Worm (Caenorhabditis elegans) whole organism, young adult: ENCODE results near the gene T01D3.3.
A peak's percentile ranks its signal among the peaks of the same experiment; 100 is the strongest.

Experiments used
- B0035.1 ChIP-seq: sonication (generic microtip); optimal IDR thresholded peaks from 2 replicates; lab custom pipeline; 2016; ENCODE audit warnings: missing genetic modification characterization, mild to moderate bottlenecking, missing compliant biosample characterization, missing genotype, missing genetic modification reagents
- C17E4.6 ChIP-seq: fragments of 200-800 bp; sonication (Bioruptor generic); IDR thresholded peaks from 2 replicates; pipeline ENCODE4 v1.3.6; 2022; ENCODE audit warnings: missing genetic modification reagents, missing genetic modification characterization, missing compliant biosample characterization
- F22D6.2 ChIP-seq: sonication (generic microtip); optimal IDR thresholded peaks from 2 replicates; lab custom pipeline; 2016; ENCODE audit warnings: mild to moderate bottlenecking, missing genetic modification characterization, missing compliant biosample characterization
- F23B12.7 ChIP-seq: sonication (generic microtip); optimal IDR thresholded peaks from 2 replicates; lab custom pipeline; 2017; ENCODE audit warnings: missing genetic modification characterization, mild to moderate bottlenecking, missing compliant biosample characterization, antibody characterized with exemption, moderate library complexity; ENCODE audit not compliant: insufficient read depth
- F49E8.2 ChIP-seq: sonication (generic microtip); optimal IDR thresholded peaks from 3 replicates; lab custom pipeline; 2017; ENCODE audit warnings: missing genetic modification characterization, mild to moderate bottlenecking, missing compliant biosample characterization, antibody characterized with exemption, moderate library complexity; ENCODE audit not compliant: insufficient read depth
- F55B11.4 ChIP-seq: sonication (generic microtip); optimal IDR thresholded peaks from 2 replicates; lab custom pipeline; 2016; ENCODE audit warnings: missing compliant biosample characterization, missing genetic modification characterization, borderline replicate concordance; ENCODE audit not compliant: insufficient read depth
- K11D2.4 ChIP-seq: fragments of 200-800 bp; sonication (Bioruptor generic); IDR thresholded peaks from 2 replicates; pipeline ENCODE4 v1.3.6; 2022; ENCODE audit warnings: missing genetic modification reagents, missing genetic modification characterization, missing compliant biosample characterization
- T26A5.8 ChIP-seq: sonication (generic microtip); optimal IDR thresholded peaks from 2 replicates; lab custom pipeline; 2016; ENCODE audit warnings: missing genetic modification characterization, missing compliant biosample characterization
- Y53F4B.3 ChIP-seq: fragments of 200-800 bp; sonication (Bioruptor generic); IDR thresholded peaks from 2 replicates; pipeline ENCODE4 v1.3.6; 2022; ENCODE audit warnings: missing genetic modification reagents, missing genetic modification characterization, missing compliant biosample characterization
- Y56A3A.18 ChIP-seq: fragments of 200-800 bp; sonication (Bioruptor generic); IDR thresholded peaks from 2 replicates; pipeline ENCODE4 v1.3.6; 2022; ENCODE audit warnings: missing genetic modification reagents, missing genetic modification characterization, missing compliant biosample characterization
- akir-1 ChIP-seq: fragments of 200-800 bp; sonication (Bioruptor generic); optimal IDR thresholded peaks from 2 replicates; lab custom pipeline; 2018; ENCODE audit warnings: mild to moderate bottlenecking, missing genetic modification characterization, moderate library complexity, missing compliant biosample characterization
- aptf-2 ChIP-seq: fragments of 200-800 bp; sonication (Bioruptor generic); conservative IDR thresholded peaks from 2 replicates; pipeline ENCODE4 v1.3.6; 2022; ENCODE audit warnings: missing genetic modification reagents, missing genetic modification characterization, missing compliant biosample characterization
- ccch-3 ChIP-seq: fragments of 200-800 bp; sonication (Bioruptor generic); optimal IDR thresholded peaks from 2 replicates; lab custom pipeline; 2018; ENCODE audit warnings: mild to moderate bottlenecking, missing genetic modification characterization, missing compliant biosample characterization
- cebp-2 ChIP-seq: fragments of 200-800 bp; sonication (Bioruptor generic); IDR thresholded peaks from 2 replicates; pipeline ENCODE4 v1.3.6; 2022; ENCODE audit warnings: missing genetic modification characterization, missing compliant biosample characterization
- ceh-100 ChIP-seq: fragments of 200-800 bp; sonication (Bioruptor generic); IDR thresholded peaks from 2 replicates; pipeline ENCODE4 v1.3.6; 2022; ENCODE audit warnings: missing genetic modification reagents, missing genetic modification characterization, missing compliant biosample characterization
- ceh-79 ChIP-seq: sonication (generic microtip); optimal IDR thresholded peaks from 2 replicates; lab custom pipeline; 2017; ENCODE audit warnings: mild to moderate bottlenecking, missing genetic modification characterization, missing compliant biosample characterization
- ceh-91 ChIP-seq: fragments of 200-800 bp; sonication (Bioruptor generic); IDR thresholded peaks from 2 replicates; pipeline ENCODE4 v1.3.6; 2022; ENCODE audit warnings: missing genetic modification reagents, missing genetic modification characterization, missing compliant biosample characterization
- efl-1 ChIP-seq: fragments of 150-350 bp; optimal IDR thresholded peaks from 2 replicates; lab custom pipeline; 2014; ENCODE audit warnings: missing biosample characterization, missing genetic modification reagents, missing genetic modification characterization
- fkh-3 ChIP-seq: sonication (generic microtip); optimal IDR thresholded peaks from 2 replicates; lab custom pipeline; 2016; ENCODE audit warnings: mild to moderate bottlenecking, missing genetic modification characterization, missing compliant biosample characterization
- him-1 ChIP-seq: sonication (generic microtip); optimal IDR thresholded peaks from 2 replicates; lab custom pipeline; 2016; ENCODE audit warnings: missing genotype, missing genetic modification reagents, missing genetic modification characterization, missing compliant biosample characterization
- hlh-26 ChIP-seq: fragments of 200-800 bp; sonication (Bioruptor generic); conservative IDR thresholded peaks from 2 replicates; pipeline ENCODE4 v1.3.6; 2022; ENCODE audit warnings: missing genetic modification reagents, missing genetic modification characterization, missing compliant biosample characterization
- hmg-20 ChIP-seq: fragments of 200-800 bp; sonication (Bioruptor generic); IDR thresholded peaks from 2 replicates; pipeline ENCODE4 v1.3.6; 2022; ENCODE audit warnings: missing genetic modification reagents, missing genetic modification characterization, missing compliant biosample characterization
- hrde-1 ChIP-seq: sonication (generic microtip); optimal IDR thresholded peaks from 2 replicates; lab custom pipeline; 2016; ENCODE audit warnings: missing genetic modification characterization, mild to moderate bottlenecking, missing compliant biosample characterization, moderate library complexity, missing genotype, missing genetic modification reagents, borderline replicate concordance
- let-526 ChIP-seq: fragments of 200-800 bp; sonication (Bioruptor generic); IDR thresholded peaks from 2 replicates; pipeline ENCODE4 v1.3.6; 2022; ENCODE audit warnings: missing genetic modification reagents, missing genetic modification characterization, missing compliant biosample characterization
- let-607 ChIP-seq, 2 experiments: fragments of 200-800 bp in 1 of 2; sonication (Bioruptor generic) in 1 of 2; sonication (generic microtip) in 1 of 2; optimal IDR thresholded peaks; 2 replicates each; lab custom pipeline; 2016 to 2018; ENCODE audit warnings: mild to moderate bottlenecking in 2 of 2, missing compliant biosample characterization in 2 of 2, missing genetic modification characterization in 2 of 2, moderate library complexity in 2 of 2, missing genotype in 1 of 2
- lin-40 ChIP-seq: sonication (generic microtip); optimal IDR thresholded peaks from 2 replicates; lab custom pipeline; 2016; ENCODE audit warnings: missing genetic modification characterization, mild to moderate bottlenecking, missing compliant biosample characterization, missing genotype, missing genetic modification reagents
- lin-54 ChIP-seq: fragments of 200-800 bp; sonication (Bioruptor generic); optimal IDR thresholded peaks from 2 replicates; lab custom pipeline; 2018; ENCODE audit warnings: mild to moderate bottlenecking, missing genetic modification characterization, missing compliant biosample characterization
- lir-1 ChIP-seq: fragments of 200-800 bp; sonication (Bioruptor generic); conservative IDR thresholded peaks from 2 replicates; pipeline ENCODE4 v1.3.6; 2022; ENCODE audit warnings: missing genetic modification reagents, missing genetic modification characterization, missing compliant biosample characterization
- madf-10 ChIP-seq: sonication (generic microtip); optimal IDR thresholded peaks from 2 replicates; lab custom pipeline; 2016; ENCODE audit warnings: mild to moderate bottlenecking, missing genetic modification characterization, missing compliant biosample characterization
- madf-6 ChIP-seq: fragments of 200-800 bp; sonication (Bioruptor generic); IDR thresholded peaks from 2 replicates; pipeline ENCODE4 v1.3.6; 2022; ENCODE audit warnings: missing genetic modification reagents, missing genetic modification characterization, missing compliant biosample characterization
- mcd-1 ChIP-seq: fragments of 200-800 bp; sonication (Bioruptor generic); IDR thresholded peaks from 2 replicates; pipeline ENCODE4 v1.3.6; 2022; ENCODE audit warnings: missing genetic modification reagents, missing genetic modification characterization, missing compliant biosample characterization
- mel-28 ChIP-seq: sonication (generic microtip); optimal IDR thresholded peaks from 2 replicates; lab custom pipeline; 2016; ENCODE audit warnings: borderline replicate concordance, mild to moderate bottlenecking, missing genetic modification characterization, missing compliant biosample characterization
- nhr-80 ChIP-seq: sonication (generic microtip); optimal IDR thresholded peaks from 2 replicates; lab custom pipeline; 2016; ENCODE audit warnings: missing genetic modification characterization, missing compliant biosample characterization
- sea-2 ChIP-seq: fragments of 200-800 bp; sonication (Bioruptor generic); IDR thresholded peaks from 2 replicates; pipeline ENCODE4 v1.3.6; 2022; ENCODE audit warnings: missing genetic modification characterization, missing compliant biosample characterization
- snpc-1.1 ChIP-seq: sonication (generic microtip); optimal IDR thresholded peaks from 2 replicates; lab custom pipeline; 2017; ENCODE audit warnings: missing genetic modification characterization, mild to moderate bottlenecking, missing compliant biosample characterization, antibody characterized with exemption, moderate library complexity, missing genotype, missing genetic modification reagents; ENCODE audit not compliant: insufficient read depth
- somi-1 ChIP-seq: fragments of 200-800 bp; sonication (Bioruptor generic); optimal IDR thresholded peaks from 2 replicates; lab custom pipeline; 2018; ENCODE audit warnings: mild to moderate bottlenecking, missing genetic modification characterization, missing compliant biosample characterization
- tbp1 ChIP-seq: fragments of 200-800 bp; sonication (Bioruptor generic); optimal IDR thresholded peaks from 2 replicates; lab custom pipeline; 2018; ENCODE audit warnings: mild to moderate bottlenecking, missing genetic modification characterization, missing compliant biosample characterization
- tbx-9 ChIP-seq: sonication (generic microtip); optimal IDR thresholded peaks from 2 replicates; lab custom pipeline; 2016; ENCODE audit warnings: borderline replicate concordance, missing genetic modification characterization, inconsistent platforms, missing compliant biosample characterization
- tlf-1 ChIP-seq: fragments of 200-800 bp; sonication (Bioruptor generic); optimal IDR thresholded peaks from 2 replicates; lab custom pipeline; 2018; ENCODE audit warnings: mild to moderate bottlenecking, missing genetic modification characterization, missing compliant biosample characterization
- zfh-2 ChIP-seq: fragments of 200-800 bp; sonication (Bioruptor generic); conservative IDR thresholded peaks from 2 replicates; pipeline ENCODE4 v1.3.6; 2022; ENCODE audit warnings: missing genetic modification reagents, missing genetic modification characterization, missing compliant biosample characterization
- ztf-26 ChIP-seq: sonication (generic microtip); optimal IDR thresholded peaks from 2 replicates; lab custom pipeline; 2017; ENCODE audit warnings: missing genetic modification characterization, missing compliant biosample characterization
- ztf-28 ChIP-seq: fragments of 200-800 bp; sonication (Bioruptor generic); IDR thresholded peaks from 2 replicates; pipeline ENCODE4 v1.3.6; 2022; ENCODE audit warnings: missing genetic modification reagents, missing genetic modification characterization, missing compliant biosample characterization
- ztf-3 ChIP-seq: fragments of 200-800 bp; sonication (Bioruptor generic); optimal IDR thresholded peaks from 2 replicates; lab custom pipeline; 2018; ENCODE audit warnings: mild to moderate bottlenecking, missing genetic modification characterization, missing compliant biosample characterization

T01D3.3 gene

ce11 chrV:13694103-13694502 is 10.0 kb upstream of the T01D3.3 start:
- no peak for TF ChIP-seq somi-1
- no peak for TF ChIP-seq hrde-1
- no peak for TF ChIP-seq snpc-1.1 (tag; lab: Kevin White, UChicago)
- no peak for TF ChIP-seq aptf-2 (GFP tag; lab: Robert Waterston, UW)
- TF ChIP-seq K11D2.4 (GFP tag; lab: Robert Waterston, UW), result no peak
- no peak for TF ChIP-seq madf-6 (GFP tag; lab: Robert Waterston, UW)
- no peak for TF ChIP-seq tlf-1 (GFP tag; lab: Kevin White, UChicago)
- TF ChIP-seq let-607 (tag; optimal IDR thresholded peaks at IDR 0.05; lab: Kevin White, UChicago), result no peak
- no peak for TF ChIP-seq cebp-2 (GFP tag; lab: Robert Waterston, UW)
- TF ChIP-seq ztf-3 (GFP tag; lab: Kevin White, UChicago), result no peak
- TF ChIP-seq mcd-1 (GFP tag; lab: Robert Waterston, UW), result no peak
- no peak for TF ChIP-seq lir-1 (GFP tag; lab: Robert Waterston, UW)
- no peak for TF ChIP-seq akir-1 (GFP tag; lab: Kevin White, UChicago)
- TF ChIP-seq T26A5.8 (tag; lab: Kevin White, UChicago), result no peak
- no peak for TF ChIP-seq Y56A3A.18 (GFP tag; lab: Robert Waterston, UW)
- no peak for TF ChIP-seq B0035.1 (tag; lab: Kevin White, UChicago)

ce11 chrV:13707295-13707694 is 3.2 kb downstream of the T01D3.3 start, which contains the start of gene hlh-34:
Gene hlh-34, minus strand, starts transcription at chrV:13707395.
- TF ChIP-seq let-526 (GFP tag; lab: Robert Waterston, UW) (no peak), tbx-9 (tag; lab: Kevin White, UChicago) (no peak)

- no peak for TF ChIP-seq ceh-100 (GFP tag; lab: Robert Waterston, UW)
- no peak for TF ChIP-seq madf-10 (tag; lab: Kevin White, UChicago)
- no peak for TF ChIP-seq lin-40
- TF ChIP-seq fkh-3 (tag; lab: Kevin White, UChicago), result no peak
- no peak for TF ChIP-seq T26A5.8 (tag; lab: Kevin White, UChicago)
- TF ChIP-seq F49E8.2, result no peak
- TF ChIP-seq tlf-1 (GFP tag; lab: Kevin White, UChicago), result no peak
- TF ChIP-seq C17E4.6 (GFP tag; lab: Robert Waterston, UW), result no peak
- TF ChIP-seq ztf-26 (tag; lab: Kevin White, UChicago), result no peak
- no peak for TF ChIP-seq hmg-20 (GFP tag; lab: Robert Waterston, UW)
- no peak for TF ChIP-seq lir-1 (GFP tag; lab: Robert Waterston, UW)
- no peak for TF ChIP-seq ceh-79
- no peak for TF ChIP-seq hlh-26 (GFP tag; lab: Robert Waterston, UW)
- no peak for TF ChIP-seq ztf-28 (GFP tag; lab: Robert Waterston, UW)
- no peak for TF ChIP-seq ceh-91 (GFP tag; lab: Robert Waterston, UW)
These were observed 7.0 kb downstream of the T01D3.3 start, which contains the start of gene srx-96 for ce11 chrV:13711060-13711459. Gene srx-96, plus strand, starts transcription at chrV:13711360.

- TF ChIP-seq ceh-100 (GFP tag; lab: Robert Waterston, UW) (peak; percentile 98), let-526 (GFP tag; lab: Robert Waterston, UW) (no peak), F55B11.4 (tag; lab: Kevin White, UChicago) (no peak), him-1 (tag; lab: Kevin White, UChicago) (peak; percentile 24), F22D6.2 (tag; lab: Kevin White, UChicago) (peak; percentile 23), tbp1 (GFP tag; lab: Kevin White, UChicago) (peak; percentile 36), efl-1 (GFP tag; lab: Kevin White, UChicago) (peak; percentile 27), nhr-80 (peak; percentile 49), Y53F4B.3 (GFP tag; lab: Robert Waterston, UW) (no peak), F49E8.2 (peak; percentile 22), sea-2 (GFP tag; lab: Robert Waterston, UW) (no peak), zfh-2 (GFP tag; lab: Robert Waterston, UW) (no peak), ccch-3 (peak; percentile 64), lin-54 (peak; percentile 58), mel-28 (tag; lab: Kevin White, UChicago) (no peak), F23B12.7 (tag; lab: Kevin White, UChicago) (peak; percentile 68)
These were observed 11.2 kb downstream of the T01D3.3 start, which contains the start of gene zipt-9 for ce11 chrV:13715223-13715686. Gene zipt-9, minus strand, starts transcription at chrV:13715273.
